Fruit fly (Drosophila melanogaster): ENCODE results near the gene CG31176.

Gene CG31176

dm6 chr3R:21682041-21682440 lies 37.4 kb downstream of the CG31176 start:
- TF ChIP-seq cnc (optimal IDR thresholded peaks at IDR 0.05) (no peak), CG7101 (tag; optimal IDR thresholded peaks at IDR 0.05) (no peak), bab1 (GFP tag; optimal IDR thresholded peaks at IDR 0.05) (no peak), CG7045 (GFP tag; optimal IDR thresholded peaks at IDR 0.05) (no peak), Crg-1 (GFP tag; optimal IDR thresholded peaks at IDR 0.05) (no peak), CG5204 (GFP tag; optimal IDR thresholded peaks at IDR 0.05) (no peak), CG33017 (tag; optimal IDR thresholded peaks at IDR 0.05) (no peak), CG11617 (GFP tag; optimal IDR thresholded peaks at IDR 0.05) (no peak), CG14711 (tag; optimal IDR thresholded peaks at IDR 0.05) (no peak), CG12768 (GFP tag; optimal IDR thresholded peaks at IDR 0.05) (no peak), Clk (GFP tag; optimal IDR thresholded peaks at IDR 0.05) (no peak), CG1620 (GFP tag; optimal IDR thresholded peaks at IDR 0.05) (no peak), pad (GFP tag; optimal IDR thresholded peaks at IDR 0.05) (no peak), toe (GFP tag; optimal IDR thresholded peaks at IDR 0.05) (no peak), kay (GFP tag; ENCODE audit: borderline replicate concordance) (no peak), tj (GFP tag; optimal IDR thresholded peaks at IDR 0.05) (no peak), Mnt (GFP tag; optimal IDR thresholded peaks at IDR 0.05) (no peak)

- TF ChIP-seq CG7101 (tag; optimal IDR thresholded peaks at IDR 0.05), result no peak
- TF ChIP-seq CG1620 (GFP tag; optimal IDR thresholded peaks at IDR 0.05), result no peak
- no peak for TF ChIP-seq CG5204 (GFP tag; optimal IDR thresholded peaks at IDR 0.05)
- no peak for TF ChIP-seq Crg-1 (GFP tag; optimal IDR thresholded peaks at IDR 0.05)
- TF ChIP-seq cnc (optimal IDR thresholded peaks at IDR 0.05), result no peak
- no peak for TF ChIP-seq CG14711 (tag; optimal IDR thresholded peaks at IDR 0.05)
- no peak for TF ChIP-seq Hr96 (GFP tag; optimal IDR thresholded peaks at IDR 0.05)
- TF ChIP-seq CG7045 (GFP tag; optimal IDR thresholded peaks at IDR 0.05), result no peak
- TF ChIP-seq cic (GFP tag; optimal IDR thresholded peaks at IDR 0.05), result no peak
- TF ChIP-seq kay (GFP tag; ENCODE audit: borderline replicate concordance), result no peak
- no peak for TF ChIP-seq bab1 (GFP tag; optimal IDR thresholded peaks at IDR 0.05)
- TF ChIP-seq Mnt (GFP tag; optimal IDR thresholded peaks at IDR 0.05), result no peak
- TF ChIP-seq tj (GFP tag; optimal IDR thresholded peaks at IDR 0.05), result no peak
These were observed 40.1 kb downstream of the CG31176 start for dm6 chr3R:21679310-21679709.

- TF ChIP-seq CG7045 (GFP tag; optimal IDR thresholded peaks at IDR 0.05) (no peak), Crg-1 (GFP tag; optimal IDR thresholded peaks at IDR 0.05) (no peak), Hr96 (GFP tag; optimal IDR thresholded peaks at IDR 0.05) (no peak), CG11617 (GFP tag; optimal IDR thresholded peaks at IDR 0.05) (no peak), toe (GFP tag; optimal IDR thresholded peaks at IDR 0.05) (no peak), CG1620 (GFP tag; optimal IDR thresholded peaks at IDR 0.05) (peak; percentile 10), CG5204 (GFP tag; optimal IDR thresholded peaks at IDR 0.05) (peak; percentile 32), Clk (GFP tag; optimal IDR thresholded peaks at IDR 0.05) (no peak), bab1 (GFP tag; optimal IDR thresholded peaks at IDR 0.05) (peak; percentile 22), cnc (optimal IDR thresholded peaks at IDR 0.05) (no peak), CG12768 (GFP tag; optimal IDR thresholded peaks at IDR 0.05) (no peak), CG33017 (tag; optimal IDR thresholded peaks at IDR 0.05) (no peak), CG14711 (tag; optimal IDR thresholded peaks at IDR 0.05) (peak; percentile 17), cic (GFP tag; optimal IDR thresholded peaks at IDR 0.05) (no peak), tj (GFP tag; optimal IDR thresholded peaks at IDR 0.05) (peak; percentile 54), Mnt (GFP tag; optimal IDR thresholded peaks at IDR 0.05) (no peak)
These were observed 47.8 kb downstream of the CG31176 start, which contains the start of gene PolA1 for dm6 chr3R:21671636-21672035. PolA1 (minus strand) TSS chr3R:21671750.

dm6 chr3R:21665404-21665803 lies 54.1 kb downstream of the CG31176 start:
- TF ChIP-seq CG7101 (tag; optimal IDR thresholded peaks at IDR 0.05), result no peak
- no peak for TF ChIP-seq bab1 (GFP tag; optimal IDR thresholded peaks at IDR 0.05)
- no peak for TF ChIP-seq CG11617 (GFP tag; optimal IDR thresholded peaks at IDR 0.05)
- no peak for TF ChIP-seq CG12768 (GFP tag; optimal IDR thresholded peaks at IDR 0.05)
- no peak for TF ChIP-seq Hr96 (GFP tag; optimal IDR thresholded peaks at IDR 0.05)
- TF ChIP-seq ovo (GFP tag; optimal IDR thresholded peaks at IDR 0.05), result no peak

dm6 chr3R:21664089-21664488 lies 55.4 kb downstream of the CG31176 start, which contains the start of gene Jhbp16:
Jhbp16 (plus strand) TSS chr3R:21664389.
- TF ChIP-seq Mnt (GFP tag; optimal IDR thresholded peaks at IDR 0.05) (no peak), CG5204 (GFP tag; optimal IDR thresholded peaks at IDR 0.05) (no peak), kay (GFP tag; ENCODE audit: borderline replicate concordance) (no peak), CG14711 (tag; optimal IDR thresholded peaks at IDR 0.05) (no peak), CG33017 (tag; optimal IDR thresholded peaks at IDR 0.05) (no peak), CG1620 (GFP tag; optimal IDR thresholded peaks at IDR 0.05) (no peak), pad (GFP tag; optimal IDR thresholded peaks at IDR 0.05) (no peak), cnc (optimal IDR thresholded peaks at IDR 0.05) (no peak), ovo (GFP tag; optimal IDR thresholded peaks at IDR 0.05) (no peak), CG7101 (tag; optimal IDR thresholded peaks at IDR 0.05) (no peak), CG7045 (GFP tag; optimal IDR thresholded peaks at IDR 0.05) (no peak), CG11617 (GFP tag; optimal IDR thresholded peaks at IDR 0.05) (no peak), toe (GFP tag; optimal IDR thresholded peaks at IDR 0.05) (no peak), Crg-1 (GFP tag; optimal IDR thresholded peaks at IDR 0.05) (no peak), CG12768 (GFP tag; optimal IDR thresholded peaks at IDR 0.05) (no peak)

- TF ChIP-seq CG12768 (GFP tag; optimal IDR thresholded peaks at IDR 0.05) (peak; percentile 9), cnc (optimal IDR thresholded peaks at IDR 0.05) (no peak), CG33017 (tag; optimal IDR thresholded peaks at IDR 0.05) (peak; percentile 50), tj (GFP tag; optimal IDR thresholded peaks at IDR 0.05) (peak; percentile 12), CG11617 (GFP tag; optimal IDR thresholded peaks at IDR 0.05) (peak; percentile 61), Crg-1 (GFP tag; optimal IDR thresholded peaks at IDR 0.05) (no peak), CG14711 (tag; optimal IDR thresholded peaks at IDR 0.05) (peak; percentile 51), kay (GFP tag; ENCODE audit: borderline replicate concordance) (peak; percentile 88), CG5204 (GFP tag; optimal IDR thresholded peaks at IDR 0.05) (peak; percentile 34), toe (GFP tag; optimal IDR thresholded peaks at IDR 0.05) (peak; percentile 5), Mnt (GFP tag; optimal IDR thresholded peaks at IDR 0.05) (peak; percentile 80), Clk (GFP tag; optimal IDR thresholded peaks at IDR 0.05) (no peak), CG7045 (GFP tag; optimal IDR thresholded peaks at IDR 0.05) (peak; percentile 58), CG7101 (tag; optimal IDR thresholded peaks at IDR 0.05) (peak; percentile 54), Hr96 (GFP tag; optimal IDR thresholded peaks at IDR 0.05) (peak; percentile 14), ovo (GFP tag; optimal IDR thresholded peaks at IDR 0.05) (peak; percentile 81), bab1 (GFP tag; optimal IDR thresholded peaks at IDR 0.05) (peak; percentile 72), pad (GFP tag; optimal IDR thresholded peaks at IDR 0.05) (peak; percentile 13), CG1620 (GFP tag; optimal IDR thresholded peaks at IDR 0.05) (no peak), cic (GFP tag; optimal IDR thresholded peaks at IDR 0.05) (peak; percentile 54)
These were observed 56.9 kb downstream of the CG31176 start, which contains the start of gene Archease for dm6 chr3R:21662501-21663007. Archease (minus strand) TSS chr3R:21662972.

Measured in whole organism, adult.